Fruit fly (Drosophila melanogaster) whole organism, pupa: ENCODE data around the gene tos.

Experiments used
- CG10348 ChIP-seq: fragments of 200-800 bp; sonication (Bioruptor generic); IDR thresholded peaks from 2 replicates; pipeline ENCODE4 v1.3.6; 2022; ENCODE audit warnings: missing biosample characterization, missing genetic modification characterization
- CG12605 ChIP-seq: fragments of 200-800 bp; sonication (Bioruptor generic); IDR thresholded peaks from 2 replicates; pipeline ENCODE4 v1.3.6; 2022; ENCODE audit warnings: missing biosample characterization, missing genetic modification characterization
- CG13204 ChIP-seq: fragments of 200-800 bp; sonication (Bioruptor generic); optimal IDR thresholded peaks from 2 replicates; lab custom pipeline; 2018; ENCODE audit warnings: missing biosample characterization, mild to moderate bottlenecking, missing genetic modification characterization, moderate library complexity
- CG14655 ChIP-seq: fragments of 200-800 bp; sonication (Bioruptor generic); optimal IDR thresholded peaks from 3 replicates; lab custom pipeline; 2017; ENCODE audit warnings: mild to moderate bottlenecking, missing biosample characterization, missing genetic modification reagents, missing genetic modification characterization
- CG15710 ChIP-seq: fragments of 200-800 bp; sonication (Bioruptor generic); optimal IDR thresholded peaks from 2 replicates; lab custom pipeline; 2018; ENCODE audit warnings: missing biosample characterization, mild to moderate bottlenecking, missing genetic modification characterization, moderate library complexity
- CG17806 ChIP-seq: fragments of 200-800 bp; sonication (Bioruptor generic); optimal IDR thresholded peaks from 2 replicates; lab custom pipeline; 2018; ENCODE audit warnings: missing biosample characterization, mild to moderate bottlenecking, missing genetic modification characterization, moderate library complexity
- CG32121 ChIP-seq: fragments of 200-800 bp; sonication (Bioruptor generic); IDR thresholded peaks from 2 replicates; pipeline ENCODE4 v1.3.6; 2022; ENCODE audit warnings: missing biosample characterization, missing genetic modification characterization
- CG34367 ChIP-seq: fragments of 200-800 bp; sonication (Bioruptor generic); optimal IDR thresholded peaks from 2 replicates; lab custom pipeline; 2018; ENCODE audit warnings: missing biosample characterization, mild to moderate bottlenecking, missing genetic modification characterization
- CG4496 ChIP-seq: fragments of 200-800 bp; sonication (Bioruptor generic); IDR thresholded peaks from 3 replicates; pipeline ENCODE4 v1.3.6; 2022; ENCODE audit warnings: missing biosample characterization, missing genetic modification characterization
- CG8159 ChIP-seq: fragments of 200-800 bp; sonication (Bioruptor generic); optimal IDR thresholded peaks from 3 replicates; lab custom pipeline; 2018; ENCODE audit warnings: missing biosample characterization, mild to moderate bottlenecking, missing genetic modification characterization, moderate library complexity
- CG8301 ChIP-seq: fragments of 200-800 bp; sonication (Bioruptor generic); optimal IDR thresholded peaks from 2 replicates; lab custom pipeline; 2018; ENCODE audit warnings: missing biosample characterization, mild to moderate bottlenecking, missing genetic modification characterization
- CG9948 ChIP-seq: fragments of 200-800 bp; sonication (Bioruptor generic); optimal IDR thresholded peaks from 2 replicates; lab custom pipeline; 2018; ENCODE audit warnings: missing biosample characterization, mild to moderate bottlenecking, missing genetic modification characterization, moderate library complexity
- D1 ChIP-seq: fragments of 200-800 bp; sonication (Bioruptor generic); optimal IDR thresholded peaks from 2 replicates; lab custom pipeline; 2018; ENCODE audit warnings: missing biosample characterization, mild to moderate bottlenecking, missing genetic modification characterization, moderate library complexity
- EcR ChIP-seq: fragments of 200-800 bp; sonication (Bioruptor generic); optimal IDR thresholded peaks from 3 replicates; lab custom pipeline; 2019; ENCODE audit warnings: missing biosample characterization, missing genetic modification characterization, mild to moderate bottlenecking, moderate library complexity, missing genetic modification reagents
- Ets98B ChIP-seq: fragments of 200-800 bp; sonication (Bioruptor generic); IDR thresholded peaks from 2 replicates; pipeline ENCODE4 v1.3.6; 2022; ENCODE audit warnings: missing biosample characterization, missing genetic modification characterization
- Pif1A ChIP-seq: fragments of 200-800 bp; sonication (Bioruptor generic); optimal IDR thresholded peaks from 3 replicates; lab custom pipeline; 2016; ENCODE audit warnings: missing biosample characterization, missing genetic modification characterization
- Pif1B ChIP-seq: fragments of 200-800 bp; sonication (Bioruptor generic); optimal IDR thresholded peaks from 3 replicates; lab custom pipeline; 2016; ENCODE audit warnings: missing biosample characterization, missing genetic modification characterization
- Snoo ChIP-seq: fragments of 200-800 bp; sonication (Bioruptor generic); optimal IDR thresholded peaks from 3 replicates; lab custom pipeline; 2017; ENCODE audit warnings: missing biosample characterization, mild to moderate bottlenecking, missing genetic modification characterization, inconsistent platforms
- fd96Ca ChIP-seq: fragments of 200-800 bp; sonication (Bioruptor generic); IDR thresholded peaks from 3 replicates; pipeline ENCODE4 v1.3.6; 2022; ENCODE audit warnings: missing biosample characterization, missing genetic modification characterization
- gl ChIP-seq: fragments of 200-800 bp; sonication (Bioruptor generic); optimal IDR thresholded peaks from 2 replicates; lab custom pipeline; 2018; ENCODE audit warnings: missing biosample characterization, mild to moderate bottlenecking, missing genetic modification characterization
- rn ChIP-seq: fragments of 200-800 bp; sonication (Bioruptor generic); IDR thresholded peaks from 2 replicates; pipeline ENCODE4 v1.3.6; 2022; ENCODE audit warnings: missing biosample characterization, missing genetic modification characterization

tos gene

DNA sequence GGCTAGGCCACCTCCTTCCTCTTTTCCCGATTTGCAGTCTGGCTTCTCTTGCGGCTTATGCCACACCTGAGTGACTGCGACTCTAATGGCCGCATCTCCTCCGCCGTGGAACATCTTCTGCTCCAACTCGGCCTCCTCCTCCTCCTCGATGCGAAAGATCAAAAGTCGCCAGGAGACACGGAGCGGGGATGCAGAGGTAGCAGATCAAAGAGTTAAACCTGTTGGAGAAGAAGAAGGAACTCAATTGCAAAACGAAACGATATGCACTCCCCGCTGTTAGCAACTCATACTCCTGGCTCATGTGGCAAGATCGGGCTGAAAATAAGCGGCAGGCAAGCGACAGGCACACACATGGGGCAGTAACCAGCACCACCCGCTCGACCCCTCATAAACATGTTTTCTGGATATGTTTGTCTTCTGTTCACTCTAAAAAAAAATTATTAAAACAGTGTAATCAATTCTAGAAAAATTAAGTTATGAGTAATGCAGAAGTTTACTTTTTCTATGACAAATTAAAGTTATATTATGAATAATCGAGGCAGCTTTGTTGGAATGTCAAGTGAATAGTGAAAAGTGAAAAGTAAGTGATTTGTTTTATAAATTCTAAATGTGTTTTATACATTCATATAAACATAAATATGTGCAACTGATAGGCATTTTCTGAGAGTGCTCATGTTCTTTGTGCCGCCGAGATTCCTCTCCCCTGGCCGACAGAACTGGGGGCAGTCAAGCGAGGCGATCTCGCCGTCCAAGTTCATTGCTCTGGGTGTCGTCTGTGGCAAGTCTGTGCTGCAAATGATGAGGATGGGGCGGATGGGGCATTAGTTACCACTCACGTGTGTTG lies 16.9 kb downstream of the tos start:
- TF ChIP-seq CG9948 (tag; lab: Kevin White, UChicago) (peak; percentile 89), Ets98B (no peak; the same call in 1 of the 2 replicates), CG32121 (GFP tag; lab: Robert Waterston, UW) (no peak), gl (peak; percentile 49), D1 (tag; lab: Kevin White, UChicago) (peak; percentile 77), CG17806 (tag; lab: Kevin White, UChicago) (peak; percentile 87), CG12605 (no peak; the same call in 1 of the 2 replicates), fd96Ca (GFP tag; lab: Robert Waterston, UW) (0 out of 3 replicates have a peak, but pooled peaks have one; percentile 18), CG8159 (peak; percentile 92), CG10348 (GFP tag; lab: Robert Waterston, UW) (no peak), CG34367 (tag; lab: Kevin White, UChicago) (peak; percentile 83), EcR (peak; percentile 96), Pif1A (GFP tag; lab: Kevin White, UChicago) (peak; percentile 61), CG13204 (GFP tag; lab: Kevin White, UChicago) (peak; percentile 70), CG8301 (peak; percentile 88), CG15710 (peak; percentile 86), CG4496 (peak; percentile 20; the same call in 2 of the 3 replicates), Snoo (tag; lab: Kevin White, UChicago) (peak; percentile 82), CG14655 (GFP tag; lab: Kevin White, UChicago) (peak; percentile 92), rn (GFP tag; lab: Robert Waterston, UW) (no peak), Pif1B (GFP tag; lab: Kevin White, UChicago) (peak; percentile 31)

DNA sequence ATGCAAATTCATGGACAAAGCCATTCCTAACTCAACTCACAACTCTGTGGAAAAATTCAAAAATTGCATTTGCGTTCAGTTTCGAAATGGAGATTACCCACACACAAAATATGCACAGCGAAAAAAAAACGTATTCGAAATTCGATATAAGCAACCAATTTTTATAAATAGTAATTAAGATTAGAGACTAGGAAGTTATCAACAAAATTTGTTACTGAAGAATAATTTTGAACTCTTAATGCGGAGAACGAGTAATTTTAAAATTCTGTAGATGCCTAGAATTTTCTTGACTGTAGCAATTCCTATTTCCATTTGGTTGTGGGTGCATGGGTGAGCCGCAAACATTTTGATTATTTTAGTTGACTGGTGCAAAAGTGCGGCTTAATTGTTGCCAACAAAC lies 18.5 kb downstream of the tos start:
- TF ChIP-seq CG10348 (GFP tag; lab: Robert Waterston, UW) (no peak), CG32121 (GFP tag; lab: Robert Waterston, UW) (peak; percentile 35; the same call in 1 of the 2 replicates), CG17806 (tag; lab: Kevin White, UChicago) (peak; percentile 23), Snoo (tag; lab: Kevin White, UChicago) (no peak), fd96Ca (GFP tag; lab: Robert Waterston, UW) (no peak), D1 (tag; lab: Kevin White, UChicago) (no peak), CG14655 (GFP tag; lab: Kevin White, UChicago) (peak; percentile 49), CG12605 (no peak), CG9948 (tag; lab: Kevin White, UChicago) (peak; percentile 32), CG8301 (peak; percentile 35), gl (no peak), CG34367 (tag; lab: Kevin White, UChicago) (no peak), Pif1B (GFP tag; lab: Kevin White, UChicago) (no peak), EcR (no peak), Ets98B (peak; percentile 49), CG8159 (no peak), rn (GFP tag; lab: Robert Waterston, UW) (no peak), Pif1A (GFP tag; lab: Kevin White, UChicago) (peak; percentile 28), CG13204 (GFP tag; lab: Kevin White, UChicago) (no peak), CG15710 (no peak), CG4496 (peak; percentile 34; the same call in 1 of the 3 replicates)

DNA sequence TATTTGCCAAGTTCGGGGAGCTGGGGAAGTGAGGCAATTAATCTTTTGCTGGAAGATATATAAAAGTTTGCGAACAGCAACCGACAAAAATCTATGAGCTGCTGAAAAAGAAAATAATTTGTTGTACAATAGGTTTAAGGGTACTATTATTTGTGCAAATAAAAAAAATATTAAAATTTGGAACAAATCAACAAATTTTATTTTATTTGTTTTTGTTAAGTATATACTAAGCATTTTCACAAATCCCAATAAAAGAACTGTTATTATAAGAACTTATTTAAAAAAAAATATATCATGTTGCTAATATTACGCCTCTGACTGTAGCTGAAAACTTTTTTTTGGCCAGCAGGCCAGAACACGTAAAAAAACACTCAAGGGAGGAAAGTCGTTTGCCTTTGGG lies 23.8 kb downstream of the tos start:
- no peak for TF ChIP-seq CG17806 (tag; lab: Kevin White, UChicago)
- TF ChIP-seq D1 (tag; lab: Kevin White, UChicago): no peak
- TF ChIP-seq rn (GFP tag; lab: Robert Waterston, UW): no peak
- no peak for TF ChIP-seq CG10348 (GFP tag; lab: Robert Waterston, UW)
- no peak for TF ChIP-seq Pif1A (GFP tag; lab: Kevin White, UChicago)
- no peak for TF ChIP-seq Pif1B (GFP tag; lab: Kevin White, UChicago)

DNA sequence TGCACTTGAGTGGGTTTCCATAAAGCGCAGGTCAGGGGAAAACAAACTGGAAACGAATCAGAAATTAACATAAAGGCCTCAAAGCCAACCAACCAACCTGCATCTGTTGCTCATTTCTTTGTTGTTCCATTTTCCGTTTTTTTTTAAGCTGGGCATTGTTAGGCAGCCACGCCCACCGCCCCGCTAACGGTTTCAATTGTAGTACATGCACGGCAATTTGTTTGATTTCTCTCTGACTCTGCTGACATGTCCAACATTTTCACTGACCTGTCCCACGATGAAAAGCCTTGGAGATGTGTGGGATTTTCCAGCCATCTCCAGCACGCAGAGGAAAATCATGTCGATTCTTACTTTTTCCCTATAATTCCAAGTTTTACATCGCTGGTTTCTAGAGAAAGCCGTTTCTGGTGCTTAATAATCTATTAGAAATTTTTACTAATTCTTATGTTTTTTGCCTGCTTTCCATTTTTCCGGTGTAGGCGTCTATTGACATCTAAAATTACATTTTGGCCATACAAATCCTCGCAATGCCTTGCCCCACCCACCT lies 25.1 kb downstream of the tos start:
- no peak for TF ChIP-seq D1 (tag; lab: Kevin White, UChicago)
- TF ChIP-seq CG13204 (GFP tag; lab: Kevin White, UChicago): no peak
- TF ChIP-seq EcR: no peak
- no peak for TF ChIP-seq Pif1A (GFP tag; lab: Kevin White, UChicago)
- TF ChIP-seq CG32121 (GFP tag; lab: Robert Waterston, UW): no peak
- no peak for TF ChIP-seq CG34367 (tag; lab: Kevin White, UChicago)
- no peak for TF ChIP-seq CG12605
- no peak for TF ChIP-seq gl
- TF ChIP-seq CG15710: no peak
- TF ChIP-seq CG14655 (GFP tag; lab: Kevin White, UChicago): no peak
- no peak for TF ChIP-seq CG10348 (GFP tag; lab: Robert Waterston, UW)
- TF ChIP-seq CG4496: no peak
- no peak for TF ChIP-seq CG17806 (tag; lab: Kevin White, UChicago)
- TF ChIP-seq CG9948 (tag; lab: Kevin White, UChicago): no peak
- TF ChIP-seq fd96Ca (GFP tag; lab: Robert Waterston, UW): no peak
- TF ChIP-seq CG8159: no peak
- no peak for TF ChIP-seq Snoo (tag; lab: Kevin White, UChicago)
- no peak for TF ChIP-seq Pif1B (GFP tag; lab: Kevin White, UChicago)
- TF ChIP-seq Ets98B: no peak
- TF ChIP-seq, all 21 proteins: peak for 0

DNA sequence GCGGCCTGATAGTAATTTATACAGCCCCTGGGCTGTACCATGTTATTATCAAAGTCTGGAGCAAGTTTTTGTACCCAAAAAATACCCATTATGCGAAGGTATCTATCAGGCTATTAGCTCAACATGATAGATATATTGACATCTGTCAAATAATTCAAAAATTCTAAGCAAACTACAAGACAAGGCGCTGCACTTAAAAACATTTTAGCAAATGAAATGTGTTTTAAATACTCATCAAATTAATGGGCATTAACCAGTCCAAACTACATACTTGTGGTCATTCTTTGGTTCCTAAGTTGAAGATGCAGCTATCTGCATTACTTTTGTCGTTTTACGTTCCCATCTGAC lies 28.6 kb downstream of the tos start:
- TF ChIP-seq CG17806 (tag; lab: Kevin White, UChicago) (peak; percentile 85), Snoo (tag; lab: Kevin White, UChicago) (peak; percentile 69), EcR (no peak), CG9948 (tag; lab: Kevin White, UChicago) (peak; percentile 74), CG8159 (peak; percentile 84), CG10348 (GFP tag; lab: Robert Waterston, UW) (no peak), CG15710 (peak; percentile 78), CG12605 (0 out of 2 replicates have a peak, but pooled peaks have one; percentile 23), Ets98B (no peak; the same call in 1 of the 2 replicates), D1 (tag; lab: Kevin White, UChicago) (peak; percentile 62), CG13204 (GFP tag; lab: Kevin White, UChicago) (peak; percentile 27), Pif1A (GFP tag; lab: Kevin White, UChicago) (peak; percentile 82), fd96Ca (GFP tag; lab: Robert Waterston, UW) (peak; percentile 65), Pif1B (GFP tag; lab: Kevin White, UChicago) (peak; percentile 86), CG14655 (GFP tag; lab: Kevin White, UChicago) (peak; percentile 78), gl (peak; percentile 50), CG32121 (GFP tag; lab: Robert Waterston, UW) (no peak), rn (GFP tag; lab: Robert Waterston, UW) (no peak), CG4496 (peak; percentile 77), CG34367 (tag; lab: Kevin White, UChicago) (peak; percentile 83), CG8301 (peak; percentile 74)
- TF ChIP-seq, all 21 proteins: peak for 16
